Worm (Caenorhabditis elegans) whole organism, L4 larva: ENCODE data around the gene lin-15A.

Experiments used
- aha-1 ChIP-seq: fragments of 150-350 bp; peaks from one replicate; lab custom pipeline; 2014; ENCODE audit warnings: missing biosample characterization, missing genetic modification characterization
- daf-19 ChIP-seq: fragments of 200-800 bp; sonication (Bioruptor generic); conservative IDR thresholded peaks from 2 replicates; pipeline ENCODE4 v1.3.6; 2022; ENCODE audit warnings: missing genetic modification characterization, missing compliant biosample characterization
- fkh-10 ChIP-seq: fragments of 150-350 bp; optimal IDR thresholded peaks from 2 replicates; lab custom pipeline; 2014; ENCODE audit warnings: missing biosample characterization, missing genetic modification reagents, missing genetic modification characterization
- jun-1 ChIP-seq: fragments of 150-350 bp; optimal IDR thresholded peaks from 2 replicates; lab custom pipeline; 2014; ENCODE audit warnings: missing biosample characterization, missing genetic modification reagents, missing genetic modification characterization
- lin-13 ChIP-seq: fragments of 150-350 bp; optimal IDR thresholded peaks from 2 replicates; lab custom pipeline; 2014; ENCODE audit warnings: missing biosample characterization, missing genetic modification reagents, missing genetic modification characterization
- lsy-2 ChIP-seq, 2 experiments: fragments of 150-350 bp in 1 of 2; sonication (generic microtip) in 1 of 2; optimal IDR thresholded peaks; 2 replicates each; lab custom pipeline; 2014 to 2017; ENCODE audit warnings: missing biosample characterization in 2 of 2, missing genetic modification characterization in 2 of 2
- nhr-237 ChIP-seq: sonication (generic microtip); optimal IDR thresholded peaks from 2 replicates; lab custom pipeline; 2017; ENCODE audit warnings: missing biosample characterization, missing genetic modification characterization
- spr-3 ChIP-seq: fragments of 200-800 bp; sonication (Bioruptor generic); optimal IDR thresholded peaks from 2 replicates; lab custom pipeline; 2018; ENCODE audit warnings: mild to moderate bottlenecking, missing genetic modification characterization, missing compliant biosample characterization
- zag-1 ChIP-seq: fragments of 150-350 bp; optimal IDR thresholded peaks from 2 replicates; lab custom pipeline; 2014; ENCODE audit warnings: missing biosample characterization, missing genetic modification characterization
- ztf-11 ChIP-seq: fragments of 150-350 bp; optimal IDR thresholded peaks from 2 replicates; lab custom pipeline; 2014; ENCODE audit warnings: missing biosample characterization, missing genetic modification characterization

ce11 chrX:15747814-15748213, 16.0 kb downstream of the lin-15A start:
- TF ChIP-seq spr-3 (GFP tag; lab: Kevin White, UChicago) (no peak), aha-1 (tag; lab: Kevin White, UChicago) (no peak), ztf-11 (no peak), zag-1 (tag; lab: Kevin White, UChicago) (no peak), daf-19 (GFP tag; lab: Robert Waterston, UW) (no peak), nhr-237 (tag; lab: Kevin White, UChicago) (no peak), lin-13 (no peak), fkh-10 (GFP tag; lab: Kevin White, UChicago) (no peak), lsy-2 (tag; optimal IDR thresholded peaks at IDR 0.05; lab: Kevin White, UChicago) (no peak), jun-1 (tag; lab: Kevin White, UChicago) (no peak)
